Fruit fly (Drosophila melanogaster) whole organism, wandering third instar larva: ENCODE data around the gene HemK2.

Source experiments
- CG32264 ChIP-seq: fragments of 200-800 bp; sonication (Bioruptor generic); optimal IDR thresholded peaks from 2 replicates; lab custom pipeline; 2016; ENCODE audit warnings: missing biosample characterization, missing genetic modification characterization
- CG9705 ChIP-seq: fragments of 200-800 bp; sonication (Bioruptor generic); optimal IDR thresholded peaks from 2 replicates; lab custom pipeline; 2018; ENCODE audit warnings: missing biosample characterization, mild to moderate bottlenecking, missing genetic modification characterization
- Dfd ChIP-seq: fragments of >200 bp; optimal IDR thresholded peaks from 2 replicates; lab custom pipeline; 2017; ENCODE audit warnings: missing biosample characterization, missing genetic modification characterization
- OdsH ChIP-seq: fragments of 200-800 bp; sonication (Bioruptor generic); optimal IDR thresholded peaks from 2 replicates; lab custom pipeline; 2016; ENCODE audit warnings: missing biosample characterization, mild to moderate bottlenecking, missing genetic modification characterization
- Sp1 ChIP-seq: fragments of 200-800 bp; sonication (Bioruptor generic); optimal IDR thresholded peaks from 3 replicates; lab custom pipeline; 2019; ENCODE audit warnings: missing biosample characterization, mild to moderate bottlenecking, missing genetic modification characterization, moderate library complexity
- h ChIP-seq: fragments of 200-800 bp; sonication (Bioruptor generic); optimal IDR thresholded peaks from 3 replicates; lab custom pipeline; 2016; ENCODE audit warnings: missing biosample characterization, mild to moderate bottlenecking, missing genetic modification characterization
- usp ChIP-seq: fragments of >200 bp; optimal IDR thresholded peaks from 2 replicates; lab custom pipeline; 2017; ENCODE audit warnings: missing biosample characterization, missing genetic modification characterization
- woc ChIP-seq: sonication (Bioruptor generic); optimal IDR thresholded peaks from 2 replicates; lab custom pipeline; 2016; ENCODE audit warnings: missing biosample characterization, mild to moderate bottlenecking, missing genetic modification characterization

- no peak for TF ChIP-seq woc
- no peak for TF ChIP-seq CG9705
- no peak for TF ChIP-seq usp
- no peak for TF ChIP-seq CG32264
- no peak for TF ChIP-seq Sp1 (GFP tag; lab: Kevin White, UChicago)
- TF ChIP-seq Dfd (GFP tag; lab: Kevin White, UChicago): no peak
- TF ChIP-seq OdsH: no peak
- TF ChIP-seq h (GFP tag; lab: Kevin White, UChicago): peak; percentile 54
Measured at dm6 chr2L:2751085-2751710, 8.3 kb downstream of the HemK2 start.
